Worm (Caenorhabditis elegans) whole organism, L3 larva: Measurements from ENCODE around the gene col-12.

Source experiments
- R02D3.7 ChIP-seq: fragments of 150-350 bp; optimal IDR thresholded peaks from 2 replicates; lab custom pipeline; 2014; ENCODE audit warnings: missing biosample characterization, missing genetic modification characterization
- aly-2 ChIP-seq: fragments of 150-350 bp; optimal IDR thresholded peaks from 2 replicates; lab custom pipeline; 2014; ENCODE audit warnings: missing biosample characterization, missing genetic modification characterization
- elt-2 ChIP-seq: sonication (generic microtip); optimal IDR thresholded peaks from 2 replicates; lab custom pipeline; 2016; ENCODE audit warnings: missing genetic modification reagents, mild to moderate bottlenecking, missing genetic modification characterization, missing compliant biosample characterization
- jun-1 ChIP-seq: fragments of 150-350 bp; optimal IDR thresholded peaks from 2 replicates; lab custom pipeline; 2014; ENCODE audit warnings: missing biosample characterization, missing genetic modification reagents, missing genetic modification characterization
- mdl-1 ChIP-seq: fragments of 150-350 bp; optimal IDR thresholded peaks from 2 replicates; lab custom pipeline; 2014; ENCODE audit warnings: missing biosample characterization, missing genetic modification characterization
- nhr-11 ChIP-seq: fragments of 150-350 bp; optimal IDR thresholded peaks from 2 replicates; lab custom pipeline; 2014; ENCODE audit warnings: missing biosample characterization, missing genetic modification characterization
- nhr-237 ChIP-seq: fragments of 150-350 bp; optimal IDR thresholded peaks from 2 replicates; lab custom pipeline; 2014; ENCODE audit warnings: missing biosample characterization, missing genetic modification characterization
- pha-4 ChIP-seq: fragments of 150-350 bp; optimal IDR thresholded peaks from 2 replicates; lab custom pipeline; 2014; ENCODE audit warnings: missing biosample characterization, missing genetic modification reagents, missing genetic modification characterization
- snpc-4 ChIP-seq: fragments of 150-350 bp; optimal IDR thresholded peaks from 2 replicates; lab custom pipeline; 2014; ENCODE audit warnings: missing biosample characterization, missing genetic modification characterization
- unc-62 ChIP-seq: fragments of 150-350 bp; sonication (generic microtip); optimal IDR thresholded peaks from 4 replicates; lab custom pipeline; 2014; ENCODE audit warnings: missing biosample characterization, missing genetic modification reagents, missing genetic modification characterization

ce11 chrV:10416925-10417324 lies 8.1 kb downstream of the col-12 start, which contains the start of gene F15H10.10:
- TF ChIP-seq nhr-11 (tag; lab: Kevin White, UChicago) (no peak), aly-2 (no peak), elt-2 (tag; lab: Kevin White, UChicago) (no peak), jun-1 (tag; lab: Kevin White, UChicago) (no peak), snpc-4 (tag; lab: Kevin White, UChicago) (no peak), mdl-1 (tag; lab: Kevin White, UChicago) (no peak), nhr-237 (tag; lab: Kevin White, UChicago) (no peak), pha-4 (tag; lab: Kevin White, UChicago) (no peak), unc-62 (GFP tag; lab: Kevin White, UChicago) (no peak), R02D3.7 (no peak)
